Worm (Caenorhabditis elegans): ENCODE data around the gene Y43E12A.2.
A peak's percentile ranks its signal among the peaks of the same experiment; 100 is the strongest.

The Y43E12A.2 gene

ce11 chrIV:11025941-11026340, 44.1 kb downstream of the Y43E12A.2 start (continued):
- TF ChIP-seq odd-2 (tag; optimal IDR thresholded peaks at IDR 0.05) (peak; percentile 84), C08G9.2 (tag; optimal IDR thresholded peaks at IDR 0.05) (peak; percentile 92), tbx-2 (tag; optimal IDR thresholded peaks at IDR 0.05) (peak; percentile 98), pat-9 (tag; optimal IDR thresholded peaks at IDR 0.05) (peak; percentile 99), rnt-1 (tag; optimal IDR thresholded peaks at IDR 0.05) (peak; percentile 96), pha-2 (tag; optimal IDR thresholded peaks at IDR 0.05) (peak; percentile 97), syd-9 (tag; optimal IDR thresholded peaks at IDR 0.05) (peak; percentile 97), ceh-30 (tag; optimal IDR thresholded peaks at IDR 0.05) (peak; percentile 92), elt-4 (tag; optimal IDR thresholded peaks at IDR 0.05) (peak; percentile 72), unc-42 (tag; optimal IDR thresholded peaks at IDR 0.05) (peak; percentile 72), hlh-8 (tag; optimal IDR thresholded peaks at IDR 0.05) (peak; percentile 96), ceh-22 (tag; optimal IDR thresholded peaks at IDR 0.05) (peak; percentile 95), nhr-232 (tag; optimal IDR thresholded peaks at IDR 0.05) (peak; percentile 98), dmd-4 (tag; optimal IDR thresholded peaks at IDR 0.05; ENCODE audit: borderline replicate concordance) (peak; percentile 97), hlh-6 (tag; optimal IDR thresholded peaks at IDR 0.05) (peak; percentile 99), ceh-6 (GFP tag; optimal IDR thresholded peaks at IDR 0.05) (peak; percentile 99), gmeb-2 (tag; optimal IDR thresholded peaks at IDR 0.05) (peak; percentile 99), C38D4.7 (GFP tag; optimal IDR thresholded peaks at IDR 0.05) (peak; percentile 96), pha-4 (tag; optimal IDR thresholded peaks at IDR 0.05) (no peak), ama-1 (optimal IDR thresholded peaks at IDR 0.05) (peak; percentile 86), ztf-16 (tag; optimal IDR thresholded peaks at IDR 0.05) (peak; percentile 99), sdc-2 (tag; optimal IDR thresholded peaks at IDR 0.05) (peak; percentile 91), K02D7.2 (tag; optimal IDR thresholded peaks at IDR 0.05) (peak; percentile 98), mec-3 (tag; optimal IDR thresholded peaks at IDR 0.05; ENCODE audit: borderline replicate concordance) (peak; percentile 92), pax-1 (tag; optimal IDR thresholded peaks at IDR 0.05) (peak; percentile 32), ceh-9 (tag; optimal IDR thresholded peaks at IDR 0.05) (peak; percentile 96), lim-6 (tag; optimal IDR thresholded peaks at IDR 0.05) (peak; percentile 83), fax-1 (tag; optimal IDR thresholded peaks at IDR 0.05) (peak; percentile 99), ets-4 (tag; optimal IDR thresholded peaks at IDR 0.05) (peak; percentile 62), che-1 (tag; optimal IDR thresholded peaks at IDR 0.05) (peak; percentile 97), ref-2 (tag; optimal IDR thresholded peaks at IDR 0.05) (peak; percentile 99), pqm-1 (tag; optimal IDR thresholded peaks at IDR 0.05) (peak; percentile 77), nhr-11 (tag; optimal IDR thresholded peaks at IDR 0.05) (no peak), dve-1 (tag; optimal IDR thresholded peaks at IDR 0.05) (peak; percentile 59), tbx-7 (tag; optimal IDR thresholded peaks at IDR 0.05) (peak; percentile 89), K09A11.1 (tag; optimal IDR thresholded peaks at IDR 0.05; ENCODE audit: insufficient read depth) (peak; percentile 94), fkh-6 (tag; optimal IDR thresholded peaks at IDR 0.05) (peak; percentile 96), eyg-1 (tag; optimal IDR thresholded peaks at IDR 0.05) (peak; percentile 100), hlh-13 (GFP tag; optimal IDR thresholded peaks at IDR 0.05) (peak; percentile 98), ceh-45 (GFP tag; IDR thresholded peaks at IDR 0.05) (peak; percentile 97), ceh-18 (tag; optimal IDR thresholded peaks at IDR 0.05) (peak; percentile 87), madf-2 (tag; optimal IDR thresholded peaks at IDR 0.05) (peak; percentile 97), Y22D7AL.16 (tag; optimal IDR thresholded peaks at IDR 0.05) (peak; percentile 98), ttx-3 (tag; optimal IDR thresholded peaks at IDR 0.05) (peak; percentile 97), sox-4 (tag; optimal IDR thresholded peaks at IDR 0.05) (peak; percentile 97)

ce11 chrIV:11026648-11027047, 44.8 kb downstream of the Y43E12A.2 start:
- TF ChIP-seq ceh-9 (tag; optimal IDR thresholded peaks at IDR 0.05): no peak
- TF ChIP-seq unc-55 (GFP tag; optimal IDR thresholded peaks at IDR 0.05): peak; percentile 6

Measured in whole organism, late embryonic.